Worm (Caenorhabditis elegans) whole organism, L4 larva: ENCODE measurements around the gene qns-1.

ENCODE experiments used
- R02D3.7 ChIP-seq: fragments of 150-350 bp; sonication (generic microtip); optimal IDR thresholded peaks from 3 replicates; lab custom pipeline; 2014; ENCODE audit warnings: missing biosample characterization, missing genetic modification characterization
- ZK546.5 ChIP-seq, 2 experiments: sonication (generic microtip); optimal IDR thresholded peaks; 2 replicates each; lab custom pipeline; 2017; ENCODE audit warnings: missing biosample characterization in 2 of 2, missing genetic modification characterization in 2 of 2
- ama-1 ChIP-seq: fragments of 150-350 bp; optimal IDR thresholded peaks from 2 replicates; lab custom pipeline; 2014; ENCODE audit warnings: inconsistent platforms, mixed read lengths
- ces-1 ChIP-seq: fragments of 150-350 bp; sonication (generic microtip); optimal IDR thresholded peaks from 4 replicates; lab custom pipeline; 2014; ENCODE audit warnings: missing biosample characterization, missing genetic modification reagents, missing genetic modification characterization
- hlh-11 ChIP-seq: fragments of 200-800 bp; sonication (Bioruptor generic); optimal IDR thresholded peaks from 2 replicates; lab custom pipeline; 2018; ENCODE audit warnings: mild to moderate bottlenecking, missing genetic modification characterization, missing compliant biosample characterization
- nhr-111 ChIP-seq: fragments of 200-800 bp; sonication (Bioruptor generic); optimal IDR thresholded peaks from 2 replicates; lab custom pipeline; 2018; ENCODE audit warnings: mild to moderate bottlenecking, missing genetic modification characterization, missing compliant biosample characterization
- zip-11 ChIP-seq: fragments of 200-800 bp; sonication (Bioruptor generic); IDR thresholded peaks from 2 replicates; pipeline ENCODE4 v1.3.6; 2022; ENCODE audit warnings: missing genetic modification characterization, missing compliant biosample characterization
- ztf-11 ChIP-seq: fragments of 150-350 bp; optimal IDR thresholded peaks from 2 replicates; lab custom pipeline; 2014; ENCODE audit warnings: missing biosample characterization, missing genetic modification characterization

DNA sequence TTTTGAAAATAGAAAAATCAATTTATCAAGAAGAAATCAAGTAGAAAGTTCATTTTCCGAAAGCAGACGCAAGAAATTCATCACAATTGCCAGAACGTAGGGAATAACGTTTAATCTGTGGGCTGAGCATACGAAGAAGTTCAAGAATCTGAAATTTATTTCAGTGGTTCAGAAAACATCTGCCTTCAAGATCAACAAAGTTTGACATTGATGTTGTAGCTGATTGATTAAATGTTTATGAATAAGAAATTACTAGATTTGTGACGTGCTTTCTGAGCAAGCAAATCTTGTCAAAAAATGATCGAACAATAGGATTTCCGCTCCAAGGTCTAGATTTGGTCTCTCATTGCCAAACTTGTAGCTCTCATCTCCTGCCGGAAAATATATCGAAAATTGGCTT lies 12.9 kb downstream of the qns-1 start, which contains the start of gene K04D7.6:
- TF ChIP-seq nhr-111 (GFP tag; lab: Kevin White, UChicago) (no peak), zip-11 (no peak), ama-1 (lab: Kevin White, UChicago) (no peak), hlh-11 (tag; lab: Kevin White, UChicago) (no peak), ZK546.5 (tag; optimal IDR thresholded peaks at IDR 0.05; lab: Kevin White, UChicago) (no peak), ztf-11 (tag; lab: Kevin White, UChicago) (no peak), ces-1 (GFP tag; lab: Kevin White, UChicago) (no peak), R02D3.7 (tag; lab: Kevin White, UChicago) (no peak)
